Fruit fly (Drosophila melanogaster) whole organism, embryonic: ENCODE measurements around the gene CG12951.
A peak's percentile ranks its signal among the peaks of the same experiment; 100 is the strongest.

Source experiments
- Asciz ChIP-seq: fragments of 200-800 bp; sonication (Bioruptor generic); optimal IDR thresholded peaks from 2 replicates; lab custom pipeline; 2017; ENCODE audit warnings: missing biosample characterization, mild to moderate bottlenecking, missing genetic modification characterization, missing genetic modification reagents
- CG10147 ChIP-seq: fragments of 200-800 bp; sonication (Bioruptor generic); optimal IDR thresholded peaks from 2 replicates; lab custom pipeline; 2019; ENCODE audit warnings: missing biosample characterization, mild to moderate bottlenecking, missing genetic modification characterization, moderate library complexity
- CG11398 ChIP-seq: fragments of 200-800 bp; sonication (Bioruptor generic); optimal IDR thresholded peaks from 2 replicates; lab custom pipeline; 2016; ENCODE audit warnings: missing biosample characterization, missing genetic modification characterization
- CG12071 ChIP-seq: fragments of 200-800 bp; sonication (Bioruptor generic); optimal IDR thresholded peaks from 3 replicates; lab custom pipeline; 2018; ENCODE audit warnings: missing biosample characterization, mild to moderate bottlenecking, missing genetic modification characterization
- CG13775 ChIP-seq: fragments of 200-800 bp; sonication (Bioruptor generic); optimal IDR thresholded peaks from 3 replicates; lab custom pipeline; 2017; ENCODE audit warnings: missing biosample characterization, mild to moderate bottlenecking, missing genetic modification characterization
- CG13894 ChIP-seq: fragments of 200-800 bp; sonication (Bioruptor generic); optimal IDR thresholded peaks from 3 replicates; lab custom pipeline; 2018; ENCODE audit warnings: missing biosample characterization, mild to moderate bottlenecking, missing genetic modification characterization, moderate library complexity
- CG14050 ChIP-seq: fragments of 200-800 bp; sonication (Bioruptor generic); IDR thresholded peaks from 3 replicates; pipeline ENCODE4 v1.3.6; 2022; ENCODE audit warnings: missing biosample characterization, missing genetic modification characterization
- CG14441 ChIP-seq: fragments of 200-800 bp; sonication (Bioruptor generic); IDR thresholded peaks from 2 replicates; pipeline ENCODE4 v1.3.6; 2022; ENCODE audit warnings: missing biosample characterization, missing genetic modification characterization
- CG15073 ChIP-seq: fragments of 200-800 bp; sonication (Bioruptor generic); optimal IDR thresholded peaks from 2 replicates; lab custom pipeline; 2016; ENCODE audit warnings: missing biosample characterization, missing genetic modification characterization
- CG15269 ChIP-seq: fragments of 200-800 bp; sonication (Bioruptor generic); optimal IDR thresholded peaks from 2 replicates; lab custom pipeline; 2018; ENCODE audit warnings: missing biosample characterization, mild to moderate bottlenecking, missing genetic modification characterization, moderate library complexity
- CG16815 ChIP-seq: fragments of 200-800 bp; sonication (Bioruptor generic); optimal IDR thresholded peaks from 3 replicates; lab custom pipeline; 2017; ENCODE audit warnings: missing biosample characterization, mild to moderate bottlenecking, missing genetic modification characterization
- CG17359 ChIP-seq: fragments of 200-800 bp; sonication (Bioruptor generic); optimal IDR thresholded peaks from 3 replicates; lab custom pipeline; 2018; ENCODE audit warnings: missing biosample characterization, mild to moderate bottlenecking, missing genetic modification characterization, moderate library complexity
- CG18262 ChIP-seq: fragments of 200-800 bp; optimal IDR thresholded peaks from 3 replicates; lab custom pipeline; 2019; ENCODE audit warnings: missing biosample characterization, mild to moderate bottlenecking, missing genetic modification characterization, moderate library complexity
- CG2678 ChIP-seq: fragments of 200-800 bp; sonication (Bioruptor generic); optimal IDR thresholded peaks from 3 replicates; lab custom pipeline; 2019; ENCODE audit warnings: missing biosample characterization, mild to moderate bottlenecking, missing genetic modification characterization, moderate library complexity
- CG3838 ChIP-seq: fragments of 200-800 bp; sonication (Bioruptor generic); optimal IDR thresholded peaks from 3 replicates; lab custom pipeline; 2016; ENCODE audit warnings: missing biosample characterization, missing genetic modification characterization
- CG4820 ChIP-seq: fragments of 200-800 bp; sonication (Bioruptor generic); optimal IDR thresholded peaks from 3 replicates; lab custom pipeline; 2016; ENCODE audit warnings: missing biosample characterization, missing genetic modification characterization
- CG9437 ChIP-seq: fragments of 200-800 bp; sonication (Bioruptor generic); optimal IDR thresholded peaks from 2 replicates; lab custom pipeline; 2018; ENCODE audit warnings: missing biosample characterization, mild to moderate bottlenecking, missing genetic modification characterization
- CkIIα-i1 ChIP-seq: fragments of 200-800 bp; sonication (Bioruptor generic); IDR thresholded peaks from 2 replicates; pipeline ENCODE4 v1.3.6; 2022; ENCODE audit warnings: missing biosample characterization, missing genetic modification characterization
- Dp ChIP-seq: fragments of 200-800 bp; sonication (Bioruptor generic); optimal IDR thresholded peaks from 2 replicates; lab custom pipeline; 2018; ENCODE audit warnings: missing biosample characterization, mild to moderate bottlenecking, missing genetic modification characterization, moderate library complexity
- Drgx ChIP-seq: fragments of 200-800 bp; sonication (Bioruptor generic); IDR thresholded peaks from 2 replicates; pipeline ENCODE4 v1.3.6; 2022; ENCODE audit warnings: missing biosample characterization, missing genetic modification characterization
- E2f1 ChIP-seq: fragments of 200-800 bp; sonication (Bioruptor generic); IDR thresholded peaks from 2 replicates; pipeline ENCODE4 v1.3.6; 2022; ENCODE audit warnings: missing biosample characterization, missing genetic modification characterization
- HLHmδ ChIP-seq: fragments of 200-800 bp; sonication (Bioruptor generic); optimal IDR thresholded peaks from 2 replicates; lab custom pipeline; 2018; ENCODE audit warnings: missing biosample characterization, mild to moderate bottlenecking, missing genetic modification characterization, moderate library complexity
- Neu2 ChIP-seq: fragments of 200-800 bp; sonication (Bioruptor generic); optimal IDR thresholded peaks from 3 replicates; lab custom pipeline; 2016; ENCODE audit warnings: missing biosample characterization, missing genetic modification characterization, borderline replicate concordance
- Poxn ChIP-seq: fragments of 200-800 bp; sonication (Bioruptor generic); IDR thresholded peaks from 2 replicates; pipeline ENCODE4 v1.3.6; 2022; ENCODE audit warnings: missing biosample characterization, missing genetic modification characterization
- Ptx1 ChIP-seq: fragments of 200-800 bp; sonication (Bioruptor generic); IDR thresholded peaks from 2 replicates; pipeline ENCODE4 v1.3.6; 2022; ENCODE audit warnings: missing biosample characterization, missing genetic modification characterization
- Ssrp ChIP-seq: fragments of 200-800 bp; sonication (Bioruptor generic); optimal IDR thresholded peaks from 2 replicates; lab custom pipeline; 2018; ENCODE audit warnings: missing biosample characterization, mild to moderate bottlenecking, missing genetic modification characterization, moderate library complexity
- Trl ChIP-seq, 3 experiments: fragments of >200 bp in 2 of 3; fragments of 200-800 bp in 1 of 3; sonication (Bioruptor generic) in 1 of 3; optimal IDR thresholded peaks; 2 replicates in 1 of 3; 3 replicates in 2 of 3; lab custom pipeline; 2016 to 2017; ENCODE audit warnings: missing biosample characterization in 1 of 3, missing genetic modification characterization in 1 of 3
- ato ChIP-seq: fragments of 200-800 bp; sonication (Bioruptor generic); IDR thresholded peaks from 2 replicates; pipeline ENCODE4 v1.3.6; 2022; ENCODE audit warnings: missing biosample characterization, missing genetic modification characterization; ENCODE audit not compliant: partially characterized antibody
- da ChIP-seq: fragments of 200-800 bp; sonication (Bioruptor generic); optimal IDR thresholded peaks from 2 replicates; lab custom pipeline; 2016; ENCODE audit warnings: missing biosample characterization, missing genetic modification characterization
- dan ChIP-seq: fragments of 200-800 bp; sonication (Bioruptor generic); IDR thresholded peaks from 2 replicates; pipeline ENCODE4 v1.3.6; 2022; ENCODE audit warnings: missing biosample characterization, missing genetic modification characterization
- fru ChIP-seq: fragments of >200 bp; optimal IDR thresholded peaks from 2 replicates; lab custom pipeline; 2017
- ftz-f1 ChIP-seq: fragments of 200-800 bp; sonication (Bioruptor generic); optimal IDR thresholded peaks from 2 replicates; lab custom pipeline; 2016; ENCODE audit warnings: missing biosample characterization, missing genetic modification characterization
- gcm2 ChIP-seq: fragments of 200-800 bp; sonication (Bioruptor generic); optimal IDR thresholded peaks from 2 replicates; lab custom pipeline; 2016; ENCODE audit warnings: missing biosample characterization, missing genetic modification characterization
- grn ChIP-seq: fragments of 200-800 bp; sonication (Bioruptor generic); optimal IDR thresholded peaks from 3 replicates; lab custom pipeline; 2017; ENCODE audit warnings: missing biosample characterization, missing genetic modification characterization
- gsb-n ChIP-seq: fragments of 200-800 bp; sonication (Bioruptor generic); optimal IDR thresholded peaks from 3 replicates; lab custom pipeline; 2018; ENCODE audit warnings: missing biosample characterization, mild to moderate bottlenecking, missing genetic modification characterization
- hkb ChIP-seq, 2 experiments: fragments of 200-800 bp in 1 of 2; fragments of >200 bp in 1 of 2; sonication (Bioruptor generic) in 1 of 2; IDR thresholded peaks in 1 of 2; optimal IDR thresholded peaks in 1 of 2; 2 replicates each; pipeline versions ENCODE4 v1.3.6 to Lab custom; 2017 to 2022; ENCODE audit warnings: missing biosample characterization in 1 of 2, missing genetic modification characterization in 1 of 2
- kah ChIP-seq: fragments of 200-800 bp; sonication (Bioruptor generic); optimal IDR thresholded peaks from 2 replicates; lab custom pipeline; 2018; ENCODE audit warnings: missing biosample characterization, mild to moderate bottlenecking, missing genetic modification characterization
- pho ChIP-seq: fragments of 200-800 bp; sonication (Bioruptor generic); optimal IDR thresholded peaks from 2 replicates; lab custom pipeline; 2016; ENCODE audit warnings: missing biosample characterization, missing genetic modification characterization
- phol ChIP-seq: fragments of 200-800 bp; sonication (Bioruptor generic); optimal IDR thresholded peaks from 3 replicates; lab custom pipeline; 2018; ENCODE audit warnings: missing biosample characterization, mild to moderate bottlenecking, missing genetic modification characterization, moderate library complexity
- prd ChIP-seq, 3 experiments: fragments of >200 bp in 2 of 3; fragments of 200-800 bp in 1 of 3; sonication (Bioruptor generic) in 1 of 3; optimal IDR thresholded peaks in 2 of 3; IDR thresholded peaks in 1 of 3; 2 replicates in 2 of 3; 3 replicates in 1 of 3; pipeline versions ENCODE4 v1.3.6 to Lab custom; 2017 to 2022; ENCODE audit warnings: missing biosample characterization in 1 of 3, missing genetic modification characterization in 1 of 3
- ranshi ChIP-seq: fragments of 200-800 bp; sonication (Bioruptor generic); IDR thresholded peaks from 2 replicates; pipeline ENCODE4 v1.3.6; 2022; ENCODE audit warnings: missing biosample characterization, missing genetic modification characterization
- sc ChIP-seq, 3 experiments: fragments of >200 bp in 2 of 3; fragments of 200-800 bp in 1 of 3; sonication (Bioruptor generic) in 1 of 3; optimal IDR thresholded peaks; 2 replicates in 2 of 3; 3 replicates in 1 of 3; lab custom pipeline; 2017; ENCODE audit warnings: mild to moderate bottlenecking in 1 of 3, missing biosample characterization in 1 of 3, missing genetic modification characterization in 1 of 3, missing genetic modification reagents in 1 of 3
- shn ChIP-seq: fragments of 200-800 bp; sonication (Bioruptor generic); optimal IDR thresholded peaks from 3 replicates; lab custom pipeline; 2016; ENCODE audit warnings: missing biosample characterization, missing genetic modification characterization
- slbo ChIP-seq: fragments of 200-800 bp; sonication (Bioruptor generic); IDR thresholded peaks from 2 replicates; pipeline ENCODE4 v1.3.6; 2022; ENCODE audit warnings: missing biosample characterization, missing genetic modification characterization
- tgo ChIP-seq: fragments of 200-800 bp; sonication (Bioruptor generic); IDR thresholded peaks from 3 replicates; pipeline ENCODE4 v1.3.6; 2022; ENCODE audit warnings: missing biosample characterization, missing genetic modification characterization
- toy ChIP-seq: fragments of 200-800 bp; sonication (Bioruptor generic); IDR thresholded peaks from 2 replicates; pipeline ENCODE4 v1.3.6; 2022; ENCODE audit warnings: missing biosample characterization, missing genetic modification characterization
- tx ChIP-seq: fragments of 200-800 bp; sonication (Bioruptor generic); optimal IDR thresholded peaks from 2 replicates; lab custom pipeline; 2016; ENCODE audit warnings: missing biosample characterization, missing genetic modification characterization
- vnd ChIP-seq: fragments of 200-800 bp; sonication (Bioruptor generic); IDR thresholded peaks from 3 replicates; pipeline ENCODE4 v1.3.6; 2022; ENCODE audit warnings: missing biosample characterization, missing genetic modification characterization; ENCODE audit not compliant: partially characterized antibody
- wek ChIP-seq: fragments of 200-800 bp; sonication (Bioruptor generic); optimal IDR thresholded peaks from 3 replicates; lab custom pipeline; 2018; ENCODE audit warnings: missing biosample characterization, mild to moderate bottlenecking, missing genetic modification characterization, moderate library complexity

CG12951 gene

dm6 chr3R:9353276-9353652, 23.1 kb upstream of the CG12951 start (continued):
- TF ChIP-seq Ptx1 (GFP tag; lab: Robert Waterston, UW) (no peak), ato (GFP tag; lab: Robert Waterston, UW) (no peak), gsb-n (tag; lab: Kevin White, UChicago) (peak; percentile 89), prd (optimal IDR thresholded peaks at IDR 0.05; lab: Kevin White, UChicago) (no peak), prd (GFP tag; IDR thresholded peaks at IDR 0.05; lab: Robert Waterston, UW) (no peak), Dp (no peak), CG2678 (peak; percentile 95), kah (GFP tag; lab: Kevin White, UChicago) (peak; percentile 64), CG9437 (GFP tag; lab: Kevin White, UChicago) (peak; percentile 87), CG3838 (peak; percentile 49), Poxn (GFP tag; lab: Robert Waterston, UW) (no peak), CG15073 (GFP tag; lab: Kevin White, UChicago) (peak; percentile 10), CkIIα-i1 (GFP tag; lab: Robert Waterston, UW) (no peak), CG11398 (GFP tag; lab: Kevin White, UChicago) (no peak), hkb (optimal IDR thresholded peaks at IDR 0.05; lab: Kevin White, UChicago) (no peak), hkb (GFP tag; IDR thresholded peaks at IDR 0.05; lab: Robert Waterston, UW) (no peak), Drgx (GFP tag; lab: Robert Waterston, UW) (no peak), Ssrp (peak; percentile 88), CG10147 (GFP tag; lab: Kevin White, UChicago) (peak; percentile 82), da (GFP tag; lab: Kevin White, UChicago) (no peak), CG12071 (no peak), phol (tag; lab: Kevin White, UChicago) (peak; percentile 92), ftz-f1 (GFP tag; lab: Kevin White, UChicago) (no peak), tx (GFP tag; lab: Kevin White, UChicago) (peak; percentile 22), Trl (optimal IDR thresholded peaks at IDR 0.05; lab: Kevin White, UChicago) (peak in 1 of 2 experiments; percentile 12), Trl (GFP tag; optimal IDR thresholded peaks at IDR 0.05; lab: Kevin White, UChicago) (no peak), CG14050 (GFP tag; lab: Robert Waterston, UW) (no peak), fru (no peak), Neu2 (GFP tag; lab: Kevin White, UChicago) (no peak), toy (GFP tag; lab: Robert Waterston, UW) (no peak), sc (optimal IDR thresholded peaks at IDR 0.05; lab: Kevin White, UChicago) (no peak), sc (GFP tag; optimal IDR thresholded peaks at IDR 0.05; lab: Kevin White, UChicago) (peak; percentile 81), grn (peak; percentile 42), ranshi (GFP tag; lab: Robert Waterston, UW) (no peak), E2f1 (GFP tag; lab: Robert Waterston, UW) (no peak), gcm2 (GFP tag; lab: Kevin White, UChicago) (no peak), wek (GFP tag; lab: Kevin White, UChicago) (no peak), CG13775 (GFP tag; lab: Kevin White, UChicago) (peak; percentile 83), CG13894 (tag; lab: Kevin White, UChicago) (peak; percentile 23), CG15269 (tag; lab: Kevin White, UChicago) (peak; percentile 92), pho (GFP tag; lab: Kevin White, UChicago) (peak; percentile 37), CG18262 (tag; lab: Kevin White, UChicago) (peak; percentile 95), shn (GFP tag; lab: Kevin White, UChicago) (no peak), CG14441 (GFP tag; lab: Robert Waterston, UW) (no peak), vnd (GFP tag; lab: Robert Waterston, UW) (no peak), CG16815 (GFP tag; lab: Kevin White, UChicago) (peak; percentile 60), dan (no peak), CG4820 (GFP tag; lab: Kevin White, UChicago) (peak; percentile 74), tgo (GFP tag; lab: Robert Waterston, UW) (no peak), Asciz (GFP tag; lab: Kevin White, UChicago) (peak; percentile 93), CG17359 (tag; lab: Kevin White, UChicago) (peak; percentile 91), HLHmδ (GFP tag; lab: Kevin White, UChicago) (no peak), slbo (no peak)
